Fruit fly (Drosophila melanogaster): ENCODE results near the gene kug.

Gene kug

dm6 chr3L:20028753-20029152 is 23.7 kb downstream of the kug start, which contains the start of gene Lamtor1 (continued):
- TF ChIP-seq fd85E (GFP tag; optimal IDR thresholded peaks at IDR 0.05) (no peak), topi (GFP tag; optimal IDR thresholded peaks at IDR 0.05) (no peak)

dm6 chr3L:20036610-20037009 is 31.5 kb downstream of the kug start:
- no peak for TF ChIP-seq esn (GFP tag; optimal IDR thresholded peaks at IDR 0.05)
- TF ChIP-seq CG10631 (GFP tag; optimal IDR thresholded peaks at IDR 0.05) = no peak

- no peak for TF ChIP-seq CG32006 (GFP tag; optimal IDR thresholded peaks at IDR 0.05)
- no peak for TF ChIP-seq CG34406 (GFP tag; optimal IDR thresholded peaks at IDR 0.05)
- TF ChIP-seq eg (GFP tag; IDR thresholded peaks at IDR 0.05) = no peak
- TF ChIP-seq achi (GFP tag; optimal IDR thresholded peaks at IDR 0.05) = no peak
- TF ChIP-seq lz (GFP tag; optimal IDR thresholded peaks at IDR 0.05) = no peak
- no peak for TF ChIP-seq Ets96B (tag; optimal IDR thresholded peaks at IDR 0.05)
- no peak for TF ChIP-seq Hr39 (GFP tag; optimal IDR thresholded peaks at IDR 0.05)
Observed at dm6 chr3L:20062546-20062945, 57.4 kb downstream of the kug start.

All from whole organism, prepupa.